Worm (Caenorhabditis elegans): Measurements from ENCODE around the gene C45G9.6.
A peak's percentile ranks its signal among the peaks of the same experiment; 100 is the strongest.

The C45G9.6 gene

ce11 chrIII:5068675-5069233 is 32.5 kb downstream of the C45G9.6 start, which contains the start of the genes C45G9.11 and C45G9.2 (continued):
- TF ChIP-seq T23F11.4 (GFP tag; optimal IDR thresholded peaks at IDR 0.05), result no peak
- no peak for TF ChIP-seq pha-4 (tag; optimal IDR thresholded peaks at IDR 0.05)
- TF ChIP-seq C08G9.2 (tag; optimal IDR thresholded peaks at IDR 0.05), result peak; percentile 96
- TF ChIP-seq nhr-232 (tag; optimal IDR thresholded peaks at IDR 0.05), result no peak
- TF ChIP-seq ceh-22 (tag; optimal IDR thresholded peaks at IDR 0.05), result no peak
- no peak for TF ChIP-seq pha-2 (tag; optimal IDR thresholded peaks at IDR 0.05)
- TF ChIP-seq ztf-16 (tag; optimal IDR thresholded peaks at IDR 0.05), result peak; percentile 8
- TF ChIP-seq rnt-1 (tag; optimal IDR thresholded peaks at IDR 0.05), result peak; percentile 74
- TF ChIP-seq ceh-34 (tag; optimal IDR thresholded peaks at IDR 0.05), result peak; percentile 47
- TF ChIP-seq ceh-48 (tag; optimal IDR thresholded peaks at IDR 0.05), result no peak
- no peak for TF ChIP-seq ceh-30 (tag; optimal IDR thresholded peaks at IDR 0.05)
- peak; percentile 41 for TF ChIP-seq elt-2 (tag; optimal IDR thresholded peaks at IDR 0.05)
- TF ChIP-seq ceh-2 (tag; optimal IDR thresholded peaks at IDR 0.05), result peak; percentile 91
- peak; percentile 74 for TF ChIP-seq unc-42 (tag; optimal IDR thresholded peaks at IDR 0.05)
- TF ChIP-seq lin-11 (tag; optimal IDR thresholded peaks at IDR 0.05), result no peak
- TF ChIP-seq eyg-1 (tag; optimal IDR thresholded peaks at IDR 0.05), result no peak
- TF ChIP-seq Y22D7AL.16 (tag; optimal IDR thresholded peaks at IDR 0.05), result no peak
- TF ChIP-seq odd-2 (tag; optimal IDR thresholded peaks at IDR 0.05), result no peak
- TF ChIP-seq unc-86 (tag; optimal IDR thresholded peaks at IDR 0.05), result no peak
- TF ChIP-seq pqm-1 (tag; optimal IDR thresholded peaks at IDR 0.05), result peak; percentile 57
- peak; percentile 81 for TF ChIP-seq zip-5 (tag; optimal IDR thresholded peaks at IDR 0.05)
- TF ChIP-seq mec-3 (tag; optimal IDR thresholded peaks at IDR 0.05; ENCODE audit: borderline replicate concordance), result peak; percentile 68
- TF ChIP-seq npax-4 (tag; optimal IDR thresholded peaks at IDR 0.05), result no peak
- TF ChIP-seq ceh-19 (GFP tag; optimal IDR thresholded peaks at IDR 0.05), result no peak
- no peak for TF ChIP-seq ceh-24 (tag; optimal IDR thresholded peaks at IDR 0.05)
- peak; percentile 45 for TF ChIP-seq F13H6.1 (tag; optimal IDR thresholded peaks at IDR 0.05)
- no peak for TF ChIP-seq fkh-6 (tag; optimal IDR thresholded peaks at IDR 0.05)

ce11 chrIII:5071509-5071908 is 35.3 kb downstream of the C45G9.6 start, which contains the start of gene C45G9.12:
Gene C45G9.12, minus strand, starts transcription at chrIII:5071609.
- TF ChIP-seq zip-5 (tag; optimal IDR thresholded peaks at IDR 0.05), result no peak
- TF ChIP-seq ceh-14 (tag; optimal IDR thresholded peaks at IDR 0.05), result no peak
- TF ChIP-seq ceh-19 (GFP tag; optimal IDR thresholded peaks at IDR 0.05), result no peak
- TF ChIP-seq che-1 (tag; optimal IDR thresholded peaks at IDR 0.05), result no peak

ce11 chrIII:5074398-5074797 is 38.1 kb downstream of the C45G9.6 start, which contains the start of gene ttbk-6:
Gene ttbk-6, plus strand, starts transcription at chrIII:5074698.
- TF ChIP-seq ceh-18 (tag; optimal IDR thresholded peaks at IDR 0.05) (no peak), hlh-8 (tag; optimal IDR thresholded peaks at IDR 0.05) (no peak), elt-4 (tag; optimal IDR thresholded peaks at IDR 0.05) (no peak), sox-4 (tag; optimal IDR thresholded peaks at IDR 0.05) (no peak), unc-42 (tag; optimal IDR thresholded peaks at IDR 0.05) (no peak), odd-2 (tag; optimal IDR thresholded peaks at IDR 0.05) (no peak), che-1 (tag; optimal IDR thresholded peaks at IDR 0.05) (no peak), ceh-31 (tag; optimal IDR thresholded peaks at IDR 0.05) (no peak)

- TF ChIP-seq ceh-22 (tag; optimal IDR thresholded peaks at IDR 0.05), result no peak
- TF ChIP-seq C38D4.7 (GFP tag; optimal IDR thresholded peaks at IDR 0.05), result no peak
- no peak for TF ChIP-seq ceh-30 (tag; optimal IDR thresholded peaks at IDR 0.05)
- no peak for TF ChIP-seq K09A11.1 (tag; optimal IDR thresholded peaks at IDR 0.05; ENCODE audit: insufficient read depth)
- no peak for TF ChIP-seq hlh-13 (GFP tag; optimal IDR thresholded peaks at IDR 0.05)
- no peak for TF ChIP-seq ceh-14 (tag; optimal IDR thresholded peaks at IDR 0.05)
- TF ChIP-seq ceh-19 (GFP tag; optimal IDR thresholded peaks at IDR 0.05), result no peak
- TF ChIP-seq tbx-7 (tag; optimal IDR thresholded peaks at IDR 0.05), result no peak
- no peak for TF ChIP-seq ttx-3 (tag; optimal IDR thresholded peaks at IDR 0.05)
- no peak for TF ChIP-seq tbx-2 (tag; optimal IDR thresholded peaks at IDR 0.05)
- no peak for TF ChIP-seq elt-2 (tag; optimal IDR thresholded peaks at IDR 0.05)
- TF ChIP-seq nhr-232 (tag; optimal IDR thresholded peaks at IDR 0.05), result no peak
- no peak for TF ChIP-seq ceh-9 (tag; optimal IDR thresholded peaks at IDR 0.05)
- no peak for TF ChIP-seq unc-55 (GFP tag; optimal IDR thresholded peaks at IDR 0.05)
- TF ChIP-seq fax-1 (tag; optimal IDR thresholded peaks at IDR 0.05), result no peak
- no peak for TF ChIP-seq hlh-15 (tag; optimal IDR thresholded peaks at IDR 0.05)
- no peak for TF ChIP-seq dmd-4 (tag; optimal IDR thresholded peaks at IDR 0.05; ENCODE audit: borderline replicate concordance)
- no peak for TF ChIP-seq pros-1 (tag; optimal IDR thresholded peaks at IDR 0.05)
- TF ChIP-seq sdc-2 (tag; optimal IDR thresholded peaks at IDR 0.05), result no peak
- no peak for TF ChIP-seq hlh-8 (tag; optimal IDR thresholded peaks at IDR 0.05)
These were observed 40.3 kb downstream of the C45G9.6 start for ce11 chrIII:5076569-5076968.
